Fruit fly (Drosophila melanogaster) whole organism, embryonic: Measurements from ENCODE around the gene CG43163.

Experiments used
- Abd-B ChIP-seq: fragments of 200-800 bp; sonication (Bioruptor generic); optimal IDR thresholded peaks from 2 replicates; lab custom pipeline; 2018; ENCODE audit warnings: missing biosample characterization, mild to moderate bottlenecking, missing genetic modification characterization, moderate library complexity
- CG10209 ChIP-seq: fragments of 200-800 bp; sonication (Bioruptor generic); optimal IDR thresholded peaks from 3 replicates; lab custom pipeline; 2017; ENCODE audit warnings: missing biosample characterization, mild to moderate bottlenecking, missing genetic modification characterization, missing genetic modification reagents
- CG1024 ChIP-seq: fragments of 200-800 bp; sonication (Bioruptor generic); IDR thresholded peaks from 2 replicates; pipeline ENCODE4 v1.3.6; 2022; ENCODE audit warnings: missing biosample characterization, missing genetic modification characterization
- CG10565 ChIP-seq: fragments of 200-800 bp; sonication (Bioruptor generic); optimal IDR thresholded peaks from 3 replicates; lab custom pipeline; 2016; ENCODE audit warnings: missing biosample characterization, mild to moderate bottlenecking, missing genetic modification characterization
- CG11398 ChIP-seq: fragments of 200-800 bp; sonication (Bioruptor generic); optimal IDR thresholded peaks from 2 replicates; lab custom pipeline; 2016; ENCODE audit warnings: missing biosample characterization, missing genetic modification characterization
- CG12942 ChIP-seq: fragments of 200-800 bp; sonication (Bioruptor generic); optimal IDR thresholded peaks from 3 replicates; lab custom pipeline; 2016; ENCODE audit warnings: missing biosample characterization, missing genetic modification characterization
- CG14860 ChIP-seq: fragments of 200-800 bp; sonication (Bioruptor generic); IDR thresholded peaks from 3 replicates; pipeline ENCODE4 v1.3.6; 2022; ENCODE audit warnings: missing biosample characterization, missing genetic modification characterization; ENCODE audit not compliant: partially characterized antibody
- CG15011 ChIP-seq: fragments of 200-800 bp; sonication (Bioruptor generic); optimal IDR thresholded peaks from 3 replicates; lab custom pipeline; 2018; ENCODE audit warnings: missing biosample characterization, mild to moderate bottlenecking, missing genetic modification characterization
- CG15269 ChIP-seq: fragments of 200-800 bp; sonication (Bioruptor generic); optimal IDR thresholded peaks from 2 replicates; lab custom pipeline; 2018; ENCODE audit warnings: missing biosample characterization, mild to moderate bottlenecking, missing genetic modification characterization, moderate library complexity
- CG15601 ChIP-seq: fragments of 200-800 bp; sonication (Bioruptor generic); optimal IDR thresholded peaks from 3 replicates; lab custom pipeline; 2019; ENCODE audit warnings: missing biosample characterization, mild to moderate bottlenecking, missing genetic modification characterization, moderate library complexity
- CG17385 ChIP-seq: fragments of 200-800 bp; sonication (Bioruptor generic); optimal IDR thresholded peaks from 3 replicates; lab custom pipeline; 2018; ENCODE audit warnings: missing biosample characterization, mild to moderate bottlenecking, missing genetic modification characterization
- CG17912 ChIP-seq: fragments of 200-800 bp; sonication (Bioruptor generic); optimal IDR thresholded peaks from 2 replicates; lab custom pipeline; 2018; ENCODE audit warnings: missing biosample characterization, mild to moderate bottlenecking, missing genetic modification characterization
- CG2712 ChIP-seq: fragments of 200-800 bp; optimal IDR thresholded peaks from 3 replicates; lab custom pipeline; 2019; ENCODE audit warnings: missing biosample characterization, mild to moderate bottlenecking, missing genetic modification characterization, moderate library complexity
- CG30431 ChIP-seq: fragments of 200-800 bp; sonication (Bioruptor generic); optimal IDR thresholded peaks from 2 replicates; lab custom pipeline; 2017; ENCODE audit warnings: missing biosample characterization, missing genetic modification characterization
- CG32532 ChIP-seq: fragments of 200-800 bp; sonication (Bioruptor generic); IDR thresholded peaks from 2 replicates; pipeline ENCODE4 v1.3.6; 2022; ENCODE audit warnings: missing biosample characterization, missing genetic modification characterization
- CG4854 ChIP-seq: fragments of 200-800 bp; sonication (Bioruptor generic); optimal IDR thresholded peaks from 2 replicates; lab custom pipeline; 2016; ENCODE audit warnings: missing biosample characterization, missing genetic modification characterization, inconsistent platforms
- CG6791 ChIP-seq: fragments of 200-800 bp; sonication (Bioruptor generic); IDR thresholded peaks from 3 replicates; pipeline ENCODE4 v1.3.6; 2022; ENCODE audit warnings: missing biosample characterization, missing genetic modification characterization; ENCODE audit not compliant: partially characterized antibody
- CG7357 ChIP-seq: fragments of 200-800 bp; sonication (Bioruptor generic); IDR thresholded peaks from 3 replicates; pipeline ENCODE4 v1.3.6; 2022; ENCODE audit warnings: missing biosample characterization, missing genetic modification characterization
- CG8359 ChIP-seq: fragments of 200-800 bp; sonication (Bioruptor generic); optimal IDR thresholded peaks from 2 replicates; lab custom pipeline; 2017; ENCODE audit warnings: missing biosample characterization, mild to moderate bottlenecking, missing genetic modification characterization, borderline replicate concordance
- CG8924 ChIP-seq: fragments of 200-800 bp; optimal IDR thresholded peaks from 3 replicates; lab custom pipeline; 2019; ENCODE audit warnings: missing biosample characterization, mild to moderate bottlenecking, missing genetic modification characterization, moderate library complexity
- Dfd ChIP-seq, 2 experiments: fragments of >200 bp; optimal IDR thresholded peaks; 2 replicates each; lab custom pipeline; 2017; ENCODE audit warnings: missing biosample characterization in 2 of 2, missing genetic modification characterization in 2 of 2
- Doc3 ChIP-seq: fragments of 200-800 bp; sonication (Bioruptor generic); IDR thresholded peaks from 3 replicates; pipeline ENCODE4 v1.3.6; 2022; ENCODE audit warnings: missing biosample characterization, missing genetic modification characterization; ENCODE audit not compliant: partially characterized antibody
- Dp ChIP-seq: fragments of 200-800 bp; sonication (Bioruptor generic); optimal IDR thresholded peaks from 2 replicates; lab custom pipeline; 2018; ENCODE audit warnings: missing biosample characterization, mild to moderate bottlenecking, missing genetic modification characterization, moderate library complexity
- E2f2 ChIP-seq: fragments of 200-800 bp; sonication (Bioruptor generic); IDR thresholded peaks from 2 replicates; pipeline ENCODE4 v1.3.6; 2022; ENCODE audit warnings: missing biosample characterization, missing genetic modification characterization
- Hr3 ChIP-seq: fragments of 200-800 bp; sonication (Bioruptor generic); optimal IDR thresholded peaks from 3 replicates; lab custom pipeline; 2016; ENCODE audit warnings: missing biosample characterization, missing genetic modification characterization
- Hsf ChIP-seq: fragments of 200-800 bp; sonication (Bioruptor generic); optimal IDR thresholded peaks from 3 replicates; lab custom pipeline; 2016; ENCODE audit warnings: missing biosample characterization, missing genetic modification characterization
- Lim3 ChIP-seq: fragments of 200-800 bp; sonication (Bioruptor generic); IDR thresholded peaks from 2 replicates; pipeline ENCODE4 v1.3.6; 2022; ENCODE audit warnings: missing biosample characterization, missing genetic modification characterization
- Mad ChIP-seq: fragments of 200-800 bp; sonication (Bioruptor generic); optimal IDR thresholded peaks from 2 replicates; lab custom pipeline; 2016; ENCODE audit warnings: missing biosample characterization, missing genetic modification characterization
- Spps ChIP-seq: fragments of 200-800 bp; sonication (Bioruptor generic); optimal IDR thresholded peaks from 2 replicates; lab custom pipeline; 2018; ENCODE audit warnings: missing biosample characterization, mild to moderate bottlenecking, missing genetic modification characterization
- Usf ChIP-seq: fragments of 200-800 bp; sonication (Bioruptor generic); optimal IDR thresholded peaks from 2 replicates; lab custom pipeline; 2017; ENCODE audit warnings: missing genotype, missing biosample characterization, missing genetic modification characterization
- Xrp1 ChIP-seq: fragments of 200-800 bp; sonication (Bioruptor generic); IDR thresholded peaks from 2 replicates; pipeline ENCODE4 v1.3.6; 2022; ENCODE audit warnings: missing biosample characterization, missing genetic modification characterization
- abd-A ChIP-seq: fragments of 200-800 bp; sonication (Bioruptor generic); optimal IDR thresholded peaks from 3 replicates; lab custom pipeline; 2019; ENCODE audit warnings: missing biosample characterization, mild to moderate bottlenecking, missing genetic modification characterization, moderate library complexity
- amos ChIP-seq: fragments of 200-800 bp; sonication (Bioruptor generic); IDR thresholded peaks from 2 replicates; pipeline ENCODE4 v1.3.6; 2022; ENCODE audit warnings: missing biosample characterization, missing genetic modification characterization; ENCODE audit not compliant: partially characterized antibody
- ash1 ChIP-seq: fragments of 200-800 bp; sonication (Bioruptor generic); optimal IDR thresholded peaks from 2 replicates; lab custom pipeline; 2018; ENCODE audit warnings: missing biosample characterization, mild to moderate bottlenecking, missing genetic modification characterization
- cad ChIP-seq: fragments of >200 bp; optimal IDR thresholded peaks from 2 replicates; lab custom pipeline; 2017; ENCODE audit warnings: missing biosample characterization, missing genetic modification characterization
- cg ChIP-seq: fragments of 200-800 bp; sonication (Bioruptor generic); optimal IDR thresholded peaks from 3 replicates; lab custom pipeline; 2019; ENCODE audit warnings: missing biosample characterization, mild to moderate bottlenecking, missing genetic modification characterization, moderate library complexity
- danr ChIP-seq: fragments of 200-800 bp; sonication (Bioruptor generic); IDR thresholded peaks from 2 replicates; pipeline ENCODE4 v1.3.6; 2022; ENCODE audit warnings: missing biosample characterization, missing genetic modification characterization
- en ChIP-seq: fragments of 200-800 bp; sonication (Bioruptor generic); optimal IDR thresholded peaks from 2 replicates; lab custom pipeline; 2016; ENCODE audit warnings: missing biosample characterization, missing genetic modification characterization
- ewg ChIP-seq: fragments of 200-800 bp; sonication (Bioruptor generic); optimal IDR thresholded peaks from 3 replicates; lab custom pipeline; 2017; ENCODE audit warnings: mild to moderate bottlenecking, missing biosample characterization, missing genetic modification reagents, missing genetic modification characterization
- gce ChIP-seq: fragments of 200-800 bp; sonication (Bioruptor generic); IDR thresholded peaks from 3 replicates; pipeline ENCODE4 v1.3.6; 2022; ENCODE audit warnings: missing biosample characterization, missing genetic modification characterization
- gcm2 ChIP-seq: fragments of 200-800 bp; sonication (Bioruptor generic); optimal IDR thresholded peaks from 2 replicates; lab custom pipeline; 2016; ENCODE audit warnings: missing biosample characterization, missing genetic modification characterization
- lab ChIP-seq: fragments of 200-800 bp; sonication (Bioruptor generic); optimal IDR thresholded peaks from 3 replicates; lab custom pipeline; 2017; ENCODE audit warnings: missing biosample characterization, missing genetic modification characterization, mild to moderate bottlenecking, moderate library complexity, missing genetic modification reagents
- mam ChIP-seq: fragments of 200-800 bp; sonication (Bioruptor generic); optimal IDR thresholded peaks from 3 replicates; lab custom pipeline; 2016; ENCODE audit warnings: missing biosample characterization, missing genetic modification characterization
- psq ChIP-seq: fragments of 200-800 bp; sonication (Bioruptor generic); optimal IDR thresholded peaks from 2 replicates; lab custom pipeline; 2017; ENCODE audit warnings: missing biosample characterization, missing genetic modification characterization
- sd ChIP-seq: fragments of 200-800 bp; sonication (Bioruptor generic); optimal IDR thresholded peaks from 3 replicates; lab custom pipeline; 2018; ENCODE audit warnings: missing biosample characterization, mild to moderate bottlenecking, missing genetic modification characterization, moderate library complexity
- stwl ChIP-seq: fragments of 200-800 bp; sonication (Bioruptor generic); optimal IDR thresholded peaks from 3 replicates; lab custom pipeline; 2018; ENCODE audit warnings: missing biosample characterization, mild to moderate bottlenecking, missing genetic modification characterization, moderate library complexity
- sug ChIP-seq: fragments of 200-800 bp; optimal IDR thresholded peaks from 2 replicates; lab custom pipeline; 2019; ENCODE audit warnings: missing biosample characterization, mild to moderate bottlenecking, missing genetic modification characterization, moderate library complexity
- tgo ChIP-seq: fragments of 200-800 bp; sonication (Bioruptor generic); IDR thresholded peaks from 3 replicates; pipeline ENCODE4 v1.3.6; 2022; ENCODE audit warnings: missing biosample characterization, missing genetic modification characterization
- tio ChIP-seq: fragments of 200-800 bp; sonication (Bioruptor generic); optimal IDR thresholded peaks from 2 replicates; lab custom pipeline; 2017; ENCODE audit warnings: missing biosample characterization, missing genetic modification characterization, inconsistent platforms
- tna ChIP-seq: fragments of 200-800 bp; sonication (Bioruptor generic); IDR thresholded peaks from 2 replicates; pipeline ENCODE4 v1.3.6; 2022; ENCODE audit warnings: missing biosample characterization, missing genetic modification characterization; ENCODE audit not compliant: partially characterized antibody
- usp ChIP-seq: fragments of >200 bp; optimal IDR thresholded peaks from 2 replicates; lab custom pipeline; 2017; ENCODE audit warnings: missing biosample characterization, missing genetic modification characterization

Gene CG43163

dm6 chr3L:8547104-8547523 is 40.2 kb upstream of the CG43163 start (continued):
- TF ChIP-seq Hr3 (GFP tag; lab: Kevin White, UChicago) = peak; percentile 78
- peak; percentile 73 for TF ChIP-seq CG8359
- TF ChIP-seq CG10209 (GFP tag; lab: Kevin White, UChicago) = peak; percentile 90
- no peak for TF ChIP-seq ash1
- peak; percentile 90 for TF ChIP-seq CG2712 (tag; lab: Kevin White, UChicago)
- peak; percentile 38 for TF ChIP-seq abd-A
- TF ChIP-seq CG30431 (GFP tag; lab: Kevin White, UChicago) = peak; percentile 78
- peak; percentile 50; the same call in 1 of the 2 replicates for TF ChIP-seq Lim3 (GFP tag; lab: Robert Waterston, UW)
- TF ChIP-seq CG15269 (tag; lab: Kevin White, UChicago) = peak; percentile 94
- TF ChIP-seq gcm2 (GFP tag; lab: Kevin White, UChicago) = peak; percentile 37
- peak; percentile 67 for TF ChIP-seq sd
- TF ChIP-seq sug (tag; lab: Kevin White, UChicago) = peak; percentile 81
- no peak for TF ChIP-seq usp (GFP tag; lab: Kevin White, UChicago)
- no peak for TF ChIP-seq tna (GFP tag; lab: Robert Waterston, UW)
- TF ChIP-seq CG7357 (GFP tag; lab: Robert Waterston, UW) = peak; percentile 72
- TF ChIP-seq Usf (GFP tag; lab: Kevin White, UChicago) = peak; percentile 70
- TF ChIP-seq CG14860 (GFP tag; lab: Robert Waterston, UW) = no peak
- TF ChIP-seq Spps = peak; percentile 51
- peak; percentile 44 for TF ChIP-seq E2f2
- TF ChIP-seq CG1024 (GFP tag; lab: Robert Waterston, UW) = no peak
- peak; percentile 81 for TF ChIP-seq mam (GFP tag; lab: Kevin White, UChicago)
- peak; percentile 55 for TF ChIP-seq CG17912
- no peak for TF ChIP-seq Dfd (GFP tag; optimal IDR thresholded peaks at IDR 0.05; lab: Kevin White, UChicago)
- TF ChIP-seq CG6791 (GFP tag; lab: Robert Waterston, UW) = no peak
- peak; percentile 87 for TF ChIP-seq Abd-B
- TF ChIP-seq tio (GFP tag; lab: Kevin White, UChicago) = peak; percentile 88
- peak; percentile 71 for TF ChIP-seq CG4854 (GFP tag; lab: Kevin White, UChicago)
- peak; percentile 72 for TF ChIP-seq ewg (GFP tag; lab: Kevin White, UChicago)
- no peak for TF ChIP-seq cad (GFP tag; lab: Kevin White, UChicago)
- TF ChIP-seq cg (GFP tag; lab: Kevin White, UChicago) = no peak
- peak; percentile 55 for TF ChIP-seq en (GFP tag; lab: Kevin White, UChicago)
- TF ChIP-seq stwl (tag; lab: Kevin White, UChicago) = no peak
- peak; percentile 81 for TF ChIP-seq tgo (GFP tag; lab: Robert Waterston, UW)
- TF ChIP-seq CG15011 (GFP tag; lab: Kevin White, UChicago) = peak; percentile 83
- TF ChIP-seq CG8924 (tag; lab: Kevin White, UChicago) = peak; percentile 90
- peak; percentile 72; the same call in 1 of the 3 replicates for TF ChIP-seq gce (GFP tag; lab: Robert Waterston, UW)
- TF ChIP-seq CG32532 (GFP tag; lab: Robert Waterston, UW) = peak; percentile 92
- peak; percentile 39 for TF ChIP-seq psq (GFP tag; lab: Kevin White, UChicago)
- peak; percentile 87 for TF ChIP-seq CG17385 (GFP tag; lab: Kevin White, UChicago)
- no peak for TF ChIP-seq Doc3 (GFP tag; lab: Robert Waterston, UW)
- peak; percentile 83 for TF ChIP-seq Xrp1 (GFP tag; lab: Robert Waterston, UW)
- peak; percentile 38 for TF ChIP-seq CG10565
- TF ChIP-seq amos = no peak
- peak; percentile 93 for TF ChIP-seq lab (GFP tag; lab: Kevin White, UChicago)
- peak; percentile 8 for TF ChIP-seq CG11398
- peak; percentile 67 for TF ChIP-seq Mad (GFP tag; lab: Kevin White, UChicago)
- TF ChIP-seq danr (GFP tag; lab: Robert Waterston, UW) = peak; percentile 77
- TF ChIP-seq Dp (GFP tag; lab: Kevin White, UChicago) = no peak
- peak; percentile 79 for TF ChIP-seq Hsf (GFP tag; lab: Kevin White, UChicago)
- TF ChIP-seq CG15601 (tag; lab: Kevin White, UChicago) = peak; percentile 75
- TF ChIP-seq CG12942 (GFP tag; lab: Kevin White, UChicago) = peak; percentile 73
